Worm (Caenorhabditis elegans) whole organism, L3 larva: Measurements from ENCODE around the gene dhs-18.

Experiments
- R02D3.7 ChIP-seq: fragments of 150-350 bp; optimal IDR thresholded peaks from 2 replicates; lab custom pipeline; 2014; ENCODE audit warnings: missing biosample characterization, missing genetic modification characterization
- ZK546.5 ChIP-seq: sonication (generic microtip); optimal IDR thresholded peaks from 2 replicates; lab custom pipeline; 2017; ENCODE audit warnings: missing biosample characterization, missing genetic modification characterization
- aly-2 ChIP-seq: fragments of 150-350 bp; optimal IDR thresholded peaks from 2 replicates; lab custom pipeline; 2014; ENCODE audit warnings: missing biosample characterization, missing genetic modification characterization
- ama-1 ChIP-seq: fragments of 150-350 bp; optimal IDR thresholded peaks from 2 replicates; lab custom pipeline; 2018
- ceh-16 ChIP-seq: sonication (generic microtip); optimal IDR thresholded peaks from 2 replicates; lab custom pipeline; 2017; ENCODE audit warnings: missing biosample characterization, missing genetic modification characterization
- ceh-28 ChIP-seq: fragments of 150-350 bp; optimal IDR thresholded peaks from 2 replicates; lab custom pipeline; 2014; ENCODE audit warnings: missing biosample characterization, missing genetic modification reagents, missing genetic modification characterization
- ceh-82 ChIP-seq: fragments of 150-350 bp; optimal IDR thresholded peaks from 2 replicates; lab custom pipeline; 2014; ENCODE audit warnings: missing biosample characterization, missing genetic modification characterization
- ceh-9 ChIP-seq: sonication (generic microtip); optimal IDR thresholded peaks from 2 replicates; lab custom pipeline; 2018; ENCODE audit warnings: missing biosample characterization, missing genetic modification characterization
- daf-12 ChIP-seq: fragments of 150-350 bp; optimal IDR thresholded peaks from 2 replicates; lab custom pipeline; 2014; ENCODE audit warnings: missing biosample characterization, missing genetic modification reagents, missing genetic modification characterization
- egl-27 ChIP-seq: sonication (generic microtip); optimal IDR thresholded peaks from 4 replicates; lab custom pipeline; 2017; ENCODE audit warnings: missing biosample characterization, missing genetic modification reagents, missing genetic modification characterization
- egl-5 ChIP-seq: fragments of 150-350 bp; optimal IDR thresholded peaks from 2 replicates; lab custom pipeline; 2017; ENCODE audit warnings: missing biosample characterization, missing genetic modification reagents, missing genetic modification characterization, inconsistent platforms
- elt-1 ChIP-seq: fragments of 150-350 bp; optimal IDR thresholded peaks from 2 replicates; lab custom pipeline; 2014; ENCODE audit warnings: missing biosample characterization, missing genetic modification characterization
- elt-2 ChIP-seq: sonication (generic microtip); optimal IDR thresholded peaks from 2 replicates; lab custom pipeline; 2016; ENCODE audit warnings: missing genetic modification reagents, mild to moderate bottlenecking, missing genetic modification characterization, missing compliant biosample characterization
- elt-3 ChIP-seq, 3 experiments: fragments of 150-350 bp in 1 of 3; sonication (generic microtip) in 2 of 3; optimal IDR thresholded peaks; 2 replicates in 2 of 3; 4 replicates in 1 of 3; lab custom pipeline; 2014 to 2017; ENCODE audit warnings: missing biosample characterization in 3 of 3, missing genetic modification characterization in 3 of 3
- eor-1 ChIP-seq, 2 experiments: fragments of 150-350 bp; optimal IDR thresholded peaks; 2 replicates each; lab custom pipeline; 2014 to 2018; ENCODE audit warnings: missing biosample characterization in 2 of 2, missing genetic modification characterization in 2 of 2
- fkh-10 ChIP-seq: sonication (generic microtip); optimal IDR thresholded peaks from 2 replicates; lab custom pipeline; 2017; ENCODE audit warnings: missing biosample characterization, missing genetic modification reagents, missing genetic modification characterization
- fkh-2 ChIP-seq: fragments of 150-350 bp; optimal IDR thresholded peaks from 2 replicates; lab custom pipeline; 2014; ENCODE audit warnings: missing biosample characterization, missing genetic modification reagents, missing genetic modification characterization
- fos-1 ChIP-seq: fragments of 150-350 bp; optimal IDR thresholded peaks from 2 replicates; lab custom pipeline; 2014; ENCODE audit warnings: missing biosample characterization, missing genetic modification characterization
- hmg-11 ChIP-seq: sonication (generic microtip); optimal IDR thresholded peaks from 2 replicates; lab custom pipeline; 2016; ENCODE audit warnings: missing genetic modification characterization, missing compliant biosample characterization
- jun-1 ChIP-seq: fragments of 150-350 bp; optimal IDR thresholded peaks from 2 replicates; lab custom pipeline; 2014; ENCODE audit warnings: missing biosample characterization, missing genetic modification reagents, missing genetic modification characterization
- lin-15B ChIP-seq: fragments of 150-350 bp; optimal IDR thresholded peaks from 2 replicates; lab custom pipeline; 2014; ENCODE audit warnings: missing biosample characterization, missing genetic modification characterization
- lin-39 ChIP-seq: fragments of 150-350 bp; optimal IDR thresholded peaks from 2 replicates; lab custom pipeline; 2018; ENCODE audit warnings: missing biosample characterization, missing genetic modification reagents, missing genetic modification characterization
- lsy-12 ChIP-seq: sonication (generic microtip); optimal IDR thresholded peaks from 2 replicates; lab custom pipeline; 2016; ENCODE audit warnings: mild to moderate bottlenecking, missing genetic modification characterization, missing compliant biosample characterization
- mdl-1 ChIP-seq: fragments of 150-350 bp; optimal IDR thresholded peaks from 2 replicates; lab custom pipeline; 2014; ENCODE audit warnings: missing biosample characterization, missing genetic modification characterization
- mml-1 ChIP-seq: fragments of 150-350 bp; sonication (generic microtip); optimal IDR thresholded peaks from 3 replicates; lab custom pipeline; 2014; ENCODE audit warnings: missing biosample characterization, missing genetic modification characterization
- nfya-1 ChIP-seq: sonication (generic microtip); optimal IDR thresholded peaks from 2 replicates; lab custom pipeline; 2017; ENCODE audit warnings: missing genetic modification characterization, mild to moderate bottlenecking, missing compliant biosample characterization, antibody characterized with exemption, moderate library complexity; ENCODE audit not compliant: insufficient read depth
- nhr-11 ChIP-seq: fragments of 150-350 bp; optimal IDR thresholded peaks from 2 replicates; lab custom pipeline; 2014; ENCODE audit warnings: missing biosample characterization, missing genetic modification characterization
- nhr-12 ChIP-seq: fragments of 150-350 bp; optimal IDR thresholded peaks from 2 replicates; lab custom pipeline; 2014; ENCODE audit warnings: missing biosample characterization, missing genetic modification characterization
- nhr-23 ChIP-seq: fragments of 150-350 bp; optimal IDR thresholded peaks from 2 replicates; lab custom pipeline; 2014; ENCODE audit warnings: missing biosample characterization, missing genetic modification reagents, missing genetic modification characterization
- nhr-237 ChIP-seq: fragments of 150-350 bp; optimal IDR thresholded peaks from 2 replicates; lab custom pipeline; 2014; ENCODE audit warnings: missing biosample characterization, missing genetic modification characterization
- nhr-28 ChIP-seq: fragments of 150-350 bp; optimal IDR thresholded peaks from 2 replicates; lab custom pipeline; 2014; ENCODE audit warnings: missing biosample characterization, missing genetic modification characterization
- nhr-43 ChIP-seq: sonication (generic microtip); optimal IDR thresholded peaks from 2 replicates; lab custom pipeline; 2016; ENCODE audit warnings: mild to moderate bottlenecking, missing genetic modification characterization, missing compliant biosample characterization; ENCODE audit not compliant: poor library complexity, severe bottlenecking
- nhr-67 ChIP-seq: fragments of 150-350 bp; optimal IDR thresholded peaks from 2 replicates; lab custom pipeline; 2014; ENCODE audit warnings: missing biosample characterization, missing genetic modification characterization
- nhr-76 ChIP-seq: fragments of 150-350 bp; sonication (generic microtip); optimal IDR thresholded peaks from 5 replicates; lab custom pipeline; 2014; ENCODE audit warnings: missing biosample characterization, missing genetic modification characterization
- nhr-77 ChIP-seq: fragments of 150-350 bp; optimal IDR thresholded peaks from 2 replicates; lab custom pipeline; 2014; ENCODE audit warnings: missing biosample characterization, missing genetic modification characterization
- pha-4 ChIP-seq: fragments of 150-350 bp; optimal IDR thresholded peaks from 2 replicates; lab custom pipeline; 2014; ENCODE audit warnings: missing biosample characterization, missing genetic modification reagents, missing genetic modification characterization
- pqm-1 ChIP-seq: fragments of 150-350 bp; optimal IDR thresholded peaks from 2 replicates; lab custom pipeline; 2017; ENCODE audit warnings: missing biosample characterization, missing genetic modification characterization, inconsistent platforms
- sea-2 ChIP-seq: fragments of 150-350 bp; sonication (generic microtip); optimal IDR thresholded peaks from 4 replicates; lab custom pipeline; 2014; ENCODE audit warnings: missing biosample characterization, missing genetic modification reagents, missing genetic modification characterization
- skn-1 ChIP-seq: fragments of 150-350 bp; optimal IDR thresholded peaks from 2 replicates; lab custom pipeline; 2014; ENCODE audit warnings: missing biosample characterization, missing genetic modification characterization
- snpc-4 ChIP-seq: fragments of 150-350 bp; optimal IDR thresholded peaks from 2 replicates; lab custom pipeline; 2014; ENCODE audit warnings: missing biosample characterization, missing genetic modification characterization
- tbx-2 ChIP-seq: sonication (generic microtip); optimal IDR thresholded peaks from 2 replicates; lab custom pipeline; 2016; ENCODE audit warnings: mild to moderate bottlenecking, missing genetic modification characterization, missing compliant biosample characterization
- unc-39 ChIP-seq: sonication (generic microtip); optimal IDR thresholded peaks from 4 replicates; lab custom pipeline; 2017; ENCODE audit warnings: missing biosample characterization, missing genetic modification characterization
- unc-62 ChIP-seq: fragments of 150-350 bp; sonication (generic microtip); optimal IDR thresholded peaks from 4 replicates; lab custom pipeline; 2014; ENCODE audit warnings: missing biosample characterization, missing genetic modification reagents, missing genetic modification characterization
- zag-1 ChIP-seq: fragments of 150-350 bp; optimal IDR thresholded peaks from 2 replicates; lab custom pipeline; 2014; ENCODE audit warnings: missing biosample characterization, missing genetic modification characterization
- ztf-11 ChIP-seq: fragments of 150-350 bp; optimal IDR thresholded peaks from 2 replicates; lab custom pipeline; 2014; ENCODE audit warnings: missing biosample characterization, missing genetic modification characterization
- ztf-4 ChIP-seq: fragments of 150-350 bp; optimal IDR thresholded peaks from 2 replicates; lab custom pipeline; 2014; ENCODE audit warnings: missing biosample characterization, missing genetic modification characterization

The dhs-18 gene

DNA sequence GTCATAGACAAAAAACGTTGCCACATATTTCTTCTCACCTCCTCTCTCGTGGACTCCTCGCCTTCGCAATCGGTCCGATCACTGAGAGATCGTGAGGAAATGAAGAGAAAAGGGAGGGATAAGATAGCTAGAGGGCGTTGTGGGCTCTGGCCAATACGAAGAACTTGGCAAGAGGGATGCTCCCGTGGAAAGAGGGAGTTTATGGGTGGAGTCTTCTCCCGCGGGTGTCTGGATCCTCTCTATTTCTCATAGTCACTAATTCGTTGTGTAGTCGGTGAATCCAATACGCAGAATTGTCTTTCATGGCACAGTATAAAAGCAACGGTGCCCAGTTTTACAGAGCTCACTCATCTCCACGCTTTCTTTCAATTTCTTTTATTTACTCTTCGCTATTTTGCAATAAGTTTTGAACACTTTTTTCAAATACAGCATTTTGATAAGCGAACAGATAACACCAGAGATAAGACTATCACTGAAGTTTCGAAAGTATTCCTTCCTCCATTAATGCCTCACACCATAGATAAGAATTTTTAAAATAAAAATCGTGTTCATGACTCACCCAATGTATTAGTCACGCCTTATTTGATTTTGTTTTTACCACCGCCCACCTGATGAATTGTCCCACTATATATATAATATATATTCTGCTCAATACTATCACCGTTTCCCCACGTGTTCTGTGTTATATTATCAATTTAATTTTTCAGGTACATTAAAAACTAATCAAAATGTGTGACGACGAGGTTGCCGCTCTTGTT is 33.9 kb upstream of the dhs-18 start, which contains the start of gene act-1:
TSS of gene act-1 (plus strand) at position 708 of the 758 bp plus-strand sequence.
- peak; percentile 65 for TF ChIP-seq nhr-11 (tag; lab: Kevin White, UChicago)
- TF ChIP-seq pqm-1 (tag; lab: Kevin White, UChicago): peak; percentile 78
- TF ChIP-seq pha-4 (tag; lab: Kevin White, UChicago): peak; percentile 44
- TF ChIP-seq R02D3.7: no peak
- TF ChIP-seq unc-62 (GFP tag; lab: Kevin White, UChicago): no peak
- peak; percentile 40 for TF ChIP-seq jun-1
- peak; percentile 32 for TF ChIP-seq fos-1 (tag; lab: Kevin White, UChicago)
- peak; percentile 89 for TF ChIP-seq elt-2 (tag; lab: Kevin White, UChicago)
- peak; percentile 31 for TF ChIP-seq hmg-11 (tag; lab: Kevin White, UChicago)
- TF ChIP-seq ama-1 (lab: Kevin White, UChicago): peak; percentile 6
- peak; percentile 80 for TF ChIP-seq nfya-1 (tag; lab: Kevin White, UChicago)

DNA sequence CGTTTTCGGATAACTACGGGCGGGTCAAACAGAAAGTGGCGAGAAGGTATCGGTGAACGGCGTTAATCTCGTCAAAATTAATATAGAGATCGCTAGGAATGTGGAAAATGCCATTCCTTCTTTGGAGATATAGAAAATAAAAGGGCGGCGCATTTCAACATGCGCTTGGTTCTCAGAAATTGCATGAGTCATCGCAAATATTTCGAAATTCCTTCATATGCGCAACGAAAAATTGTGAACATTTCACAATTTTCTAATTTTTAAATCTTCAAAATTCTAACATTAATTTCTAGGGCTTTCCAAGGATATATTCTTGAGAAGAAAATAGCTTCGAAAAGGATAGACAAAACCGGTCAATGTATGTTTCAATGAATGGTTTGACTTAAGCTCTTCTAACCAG is 32.2 kb upstream of the dhs-18 start:
- no peak for TF ChIP-seq ztf-4
- no peak for TF ChIP-seq unc-62 (GFP tag; lab: Kevin White, UChicago)

DNA sequence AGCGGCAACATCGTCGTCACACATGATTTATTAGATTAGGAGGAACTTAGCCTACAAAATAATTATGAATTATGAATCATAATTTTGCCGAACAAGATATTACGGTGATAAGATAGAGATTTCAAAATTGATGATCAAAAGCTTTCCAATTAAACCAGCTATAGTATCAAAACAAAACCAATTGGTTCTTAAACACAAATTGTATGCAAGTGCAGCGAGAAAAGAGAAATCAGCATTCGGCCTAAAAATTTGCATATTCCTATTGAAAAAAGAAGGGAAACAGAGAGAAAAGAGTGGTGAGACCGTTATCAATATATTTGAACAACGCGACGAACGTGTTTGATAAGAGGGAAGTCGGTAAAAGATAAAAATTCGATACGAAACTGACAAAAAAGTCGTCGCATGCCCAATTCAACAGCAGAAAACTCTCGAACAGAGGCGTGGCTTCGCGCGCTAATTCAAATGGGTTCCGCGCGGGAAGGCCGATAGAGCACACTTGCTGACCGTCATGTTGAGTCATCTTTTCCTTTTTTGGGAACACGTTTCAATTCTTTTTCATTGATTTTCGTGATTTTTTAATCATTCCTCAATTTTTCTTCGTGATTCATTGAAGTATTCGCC is 31.6 kb upstream of the dhs-18 start, which contains the start of gene act-2:
TSS of gene act-2 (minus strand) at position 51 of the 621 bp plus-strand sequence.
- peak; percentile 58 for TF ChIP-seq fkh-10 (GFP tag; lab: Kevin White, UChicago)
- TF ChIP-seq nhr-67 (tag; lab: Kevin White, UChicago): no peak
- no peak for TF ChIP-seq mdl-1 (tag; lab: Kevin White, UChicago)
- peak; percentile 78 for TF ChIP-seq lin-15B
- no peak for TF ChIP-seq fkh-2 (tag; lab: Kevin White, UChicago)
- TF ChIP-seq sea-2: no peak
- no peak for TF ChIP-seq nhr-12 (tag; lab: Kevin White, UChicago)
- TF ChIP-seq ceh-16 (tag; lab: Kevin White, UChicago): no peak
- no peak for TF ChIP-seq egl-27 (tag; lab: Kevin White, UChicago)
- no peak for TF ChIP-seq nhr-77 (tag; lab: Kevin White, UChicago)
- no peak for TF ChIP-seq unc-62 (GFP tag; lab: Kevin White, UChicago)
- peak; percentile 23 for TF ChIP-seq skn-1 (tag; lab: Kevin White, UChicago)
- TF ChIP-seq jun-1: peak; percentile 82
- TF ChIP-seq nhr-28 (tag; lab: Kevin White, UChicago): no peak
- peak; percentile 88 for TF ChIP-seq nfya-1 (tag; lab: Kevin White, UChicago)
- peak; percentile 76 for TF ChIP-seq elt-2 (tag; lab: Kevin White, UChicago)
- TF ChIP-seq nhr-23 (tag; lab: Kevin White, UChicago): peak; percentile 78
- no peak for TF ChIP-seq mml-1 (tag; lab: Kevin White, UChicago)
- TF ChIP-seq lsy-12: no peak
- no peak for TF ChIP-seq zag-1 (tag; lab: Kevin White, UChicago)
- TF ChIP-seq nhr-76 (tag; lab: Kevin White, UChicago): no peak
- peak; percentile 20 for TF ChIP-seq elt-1 (tag; lab: Kevin White, UChicago)
- no peak for TF ChIP-seq pqm-1 (tag; lab: Kevin White, UChicago)
- no peak for TF ChIP-seq unc-39
- no peak for TF ChIP-seq ceh-82 (tag; lab: Kevin White, UChicago)
- peak; percentile 9 for TF ChIP-seq R02D3.7
- peak; percentile 75 for TF ChIP-seq pha-4 (tag; lab: Kevin White, UChicago)
- no peak for TF ChIP-seq ZK546.5
- no peak for TF ChIP-seq ceh-9
- peak; percentile 88 for TF ChIP-seq fos-1 (tag; lab: Kevin White, UChicago)
- no peak for TF ChIP-seq nhr-237 (tag; lab: Kevin White, UChicago)
- peak; percentile 9 for TF ChIP-seq ceh-28
- TF ChIP-seq tbx-2: peak; percentile 34
- no peak for TF ChIP-seq eor-1 (tag; optimal IDR thresholded peaks at IDR 0.05; lab: Kevin White, UChicago)
- TF ChIP-seq ama-1 (lab: Kevin White, UChicago): peak; percentile 22
- no peak for TF ChIP-seq ztf-11 (tag; lab: Kevin White, UChicago)
- peak; percentile 36 for TF ChIP-seq hmg-11 (tag; lab: Kevin White, UChicago)
- no peak for TF ChIP-seq nhr-11 (tag; lab: Kevin White, UChicago)
- TF ChIP-seq snpc-4 (tag; lab: Kevin White, UChicago): peak; percentile 73
- TF ChIP-seq elt-3 (tag; optimal IDR thresholded peaks at IDR 0.05; lab: Kevin White, UChicago): peak in 1 of 3 experiments; percentile 32
- no peak for TF ChIP-seq egl-5 (tag; lab: Kevin White, UChicago)
- no peak for TF ChIP-seq nhr-43 (tag; lab: Kevin White, UChicago)
- TF ChIP-seq aly-2: no peak
- TF ChIP-seq daf-12 (tag; lab: Kevin White, UChicago): no peak
- peak; percentile 74 for TF ChIP-seq lin-39 (tag; lab: Kevin White, UChicago)
- no peak for TF ChIP-seq ztf-4
